Worm (Caenorhabditis elegans): Measurements from ENCODE around the gene klp-3.
A peak's percentile ranks its signal among the peaks of the same experiment; 100 is the strongest.

klp-3 gene

DNA sequence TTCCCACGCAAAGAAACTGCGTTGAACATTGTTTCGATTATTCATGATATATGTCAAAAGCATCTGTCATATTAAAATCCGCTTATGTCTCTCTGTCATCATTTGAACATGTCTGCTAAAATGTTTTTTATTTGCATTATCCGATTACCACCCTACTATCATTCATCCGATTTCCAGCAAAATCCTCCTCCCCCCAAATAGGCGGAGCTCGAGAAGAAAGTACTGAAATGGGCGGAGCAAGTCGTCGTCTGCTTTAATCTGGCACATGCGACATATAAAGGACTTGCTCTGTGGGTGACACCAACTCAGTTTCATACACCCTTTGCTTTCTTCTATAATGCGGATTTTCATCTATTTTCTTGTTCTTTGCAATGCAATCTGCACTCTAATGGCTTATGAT lies 10.1 kb upstream of the klp-3 start, which contains the start of gene T09A5.14:
T09A5.14 (plus strand) TSS at position 301 of the 400 bp plus-strand sequence.
- TF ChIP-seq mdl-1 (tag; optimal IDR thresholded peaks at IDR 0.05), result no peak
- peak; percentile 46 for TF ChIP-seq dsc-1 (tag; optimal IDR thresholded peaks at IDR 0.05)
- TF ChIP-seq hlh-4 (tag; optimal IDR thresholded peaks at IDR 0.05), result no peak

ce11 chrII:7835314-7835713 lies 6.8 kb upstream of the klp-3 start, which contains the start of gene cex-2:
Gene cex-2 (minus strand): TSS chrII:7835414.
- TF ChIP-seq lin-35 (GFP tag; optimal IDR thresholded peaks at IDR 0.05), result no peak

DNA sequence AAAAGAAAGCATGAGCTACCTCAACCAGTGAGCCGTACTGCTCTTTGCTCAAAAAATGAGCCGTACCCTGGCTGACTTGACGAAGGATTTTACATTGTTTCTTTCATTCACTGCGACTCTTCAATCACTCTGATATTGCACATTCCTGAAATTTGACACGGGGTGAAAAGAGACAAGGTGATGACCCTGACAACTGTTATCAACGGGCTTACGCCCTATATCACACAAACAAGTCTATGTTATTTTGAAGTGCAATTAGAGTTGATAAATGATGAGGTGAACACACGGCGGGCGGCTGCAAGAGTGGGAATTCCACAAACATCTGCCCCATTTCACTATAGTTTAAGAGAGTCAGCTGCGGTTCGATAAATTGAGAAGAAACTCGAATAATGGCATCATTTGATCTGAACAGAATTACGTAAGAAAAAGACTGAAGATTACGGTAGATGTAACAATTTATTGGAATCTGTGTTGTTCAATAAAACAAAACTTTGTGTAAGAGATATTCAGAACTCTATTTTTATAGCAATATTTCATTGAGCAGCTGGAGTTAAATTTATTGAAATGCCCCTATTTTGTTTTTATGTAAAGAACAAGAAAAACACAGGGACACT lies 5.4 kb upstream of the klp-3 start:
- TF ChIP-seq C34B4.2 (tag; optimal IDR thresholded peaks at IDR 0.05), result no peak
- TF ChIP-seq unc-130 (tag; optimal IDR thresholded peaks at IDR 0.05), result peak; percentile 69
- no peak for TF ChIP-seq lin-35 (GFP tag; optimal IDR thresholded peaks at IDR 0.05)
- TF ChIP-seq sup-37 (GFP tag; optimal IDR thresholded peaks at IDR 0.05), result peak; percentile 30
- peak; percentile 36 for TF ChIP-seq nhr-85 (tag)
- peak in 1 of 3 experiments; percentile 13 for TF ChIP-seq dpl-1 (GFP tag; optimal IDR thresholded peaks at IDR 0.05)
- peak; percentile 80 for TF ChIP-seq nhr-19 (GFP tag; conservative IDR thresholded peaks at IDR 0.05)
- no peak for TF ChIP-seq ama-1 (optimal IDR thresholded peaks at IDR 0.05)
- no peak for TF ChIP-seq nhr-76 (tag; optimal IDR thresholded peaks at IDR 0.05)
- no peak for TF ChIP-seq nhr-237 (tag; optimal IDR thresholded peaks at IDR 0.05)
- TF ChIP-seq mdl-1 (tag; optimal IDR thresholded peaks at IDR 0.05), result peak in 1 of 2 experiments; percentile 61
- peak; percentile 71 for TF ChIP-seq tbx-2 (tag; optimal IDR thresholded peaks at IDR 0.05)
- peak; percentile 88 for TF ChIP-seq lin-39 (tag; optimal IDR thresholded peaks at IDR 0.05)
- peak; percentile 63 for TF ChIP-seq snu-23 (GFP tag; optimal IDR thresholded peaks at IDR 0.05)
- TF ChIP-seq unc-98 (GFP tag; IDR thresholded peaks at IDR 0.05), result peak; percentile 60
- peak; percentile 28 for TF ChIP-seq C04F5.9 (tag; optimal IDR thresholded peaks at IDR 0.05)
- peak; percentile 49 for TF ChIP-seq lir-3 (tag; optimal IDR thresholded peaks at IDR 0.05; ENCODE audit: poor library complexity)
- peak; percentile 29 for TF ChIP-seq C16A3.4 (tag; optimal IDR thresholded peaks at IDR 0.05)
- peak; percentile 47 for TF ChIP-seq nhr-47 (tag; optimal IDR thresholded peaks at IDR 0.05)
- peak; percentile 11 for TF ChIP-seq xbp-1 (tag; optimal IDR thresholded peaks at IDR 0.05)
- TF ChIP-seq rnt-1 (tag; optimal IDR thresholded peaks at IDR 0.05), result peak; percentile 89
- no peak for TF ChIP-seq nhr-90 (tag; optimal IDR thresholded peaks at IDR 0.05; ENCODE audit: poor library complexity)
- peak; percentile 55 to 69 for TF ChIP-seq lsy-2 (tag; optimal IDR thresholded peaks at IDR 0.05)
- peak; percentile 91 for TF ChIP-seq lin-14 (GFP tag; optimal IDR thresholded peaks at IDR 0.05)
- TF ChIP-seq nhr-71 (tag; optimal IDR thresholded peaks at IDR 0.05), result peak; percentile 94
- TF ChIP-seq egl-13 (tag; optimal IDR thresholded peaks at IDR 0.05), result no peak
- TF ChIP-seq irx-1 (tag; optimal IDR thresholded peaks at IDR 0.05), result peak; percentile 14
- no peak for TF ChIP-seq nhr-77 (tag; optimal IDR thresholded peaks at IDR 0.05)
- no peak for TF ChIP-seq nhr-28 (tag; optimal IDR thresholded peaks at IDR 0.05)
- TF ChIP-seq efl-1 (optimal IDR thresholded peaks at IDR 0.05), result peak in 1 of 2 experiments; percentile 19
- no peak for TF ChIP-seq efl-1 (GFP tag; optimal IDR thresholded peaks at IDR 0.05 in 1 of 2)
- peak; percentile 84 for TF ChIP-seq nhr-20 (tag; optimal IDR thresholded peaks at IDR 0.05)
- peak; percentile 27 for TF ChIP-seq vab-15 (tag; optimal IDR thresholded peaks at IDR 0.05)
- TF ChIP-seq fos-1 (tag; optimal IDR thresholded peaks at IDR 0.05), result no peak
- peak; percentile 64 for TF ChIP-seq swsn-7 (tag; optimal IDR thresholded peaks at IDR 0.05)
- TF ChIP-seq fkh-8 (tag; optimal IDR thresholded peaks at IDR 0.05), result no peak
- peak; percentile 55 for TF ChIP-seq ztf-4 (tag; optimal IDR thresholded peaks at IDR 0.05)
